Worm (Caenorhabditis elegans) whole organism, L4/young adult: ENCODE results near the gene rpc-25.

Experiments
- W03F9.2 ChIP-seq: fragments of 150-350 bp; optimal IDR thresholded peaks from 2 replicates; lab custom pipeline; 2014; ENCODE audit warnings: missing biosample characterization, missing genetic modification characterization
- dao-5 ChIP-seq: sonication (generic microtip); optimal IDR thresholded peaks from 2 replicates; lab custom pipeline; 2016; ENCODE audit warnings: missing genotype, missing genetic modification characterization, moderate library complexity, missing compliant biosample characterization
- him-1 ChIP-seq: sonication (generic microtip); optimal IDR thresholded peaks from 2 replicates; lab custom pipeline; 2016; ENCODE audit warnings: missing genotype, missing genetic modification reagents, missing genetic modification characterization, missing compliant biosample characterization

ce11 chrV:10237959-10238444, 31.6 kb upstream of the rpc-25 start:
- TF ChIP-seq W03F9.2 (no peak), dao-5 (tag; lab: Kevin White, UChicago) (no peak), him-1 (tag; lab: Kevin White, UChicago) (no peak)
